Fruit fly (Drosophila melanogaster): ENCODE data around the gene promL.
A peak's percentile ranks its signal among the peaks of the same experiment; 100 is the strongest.

promL gene

DNA sequence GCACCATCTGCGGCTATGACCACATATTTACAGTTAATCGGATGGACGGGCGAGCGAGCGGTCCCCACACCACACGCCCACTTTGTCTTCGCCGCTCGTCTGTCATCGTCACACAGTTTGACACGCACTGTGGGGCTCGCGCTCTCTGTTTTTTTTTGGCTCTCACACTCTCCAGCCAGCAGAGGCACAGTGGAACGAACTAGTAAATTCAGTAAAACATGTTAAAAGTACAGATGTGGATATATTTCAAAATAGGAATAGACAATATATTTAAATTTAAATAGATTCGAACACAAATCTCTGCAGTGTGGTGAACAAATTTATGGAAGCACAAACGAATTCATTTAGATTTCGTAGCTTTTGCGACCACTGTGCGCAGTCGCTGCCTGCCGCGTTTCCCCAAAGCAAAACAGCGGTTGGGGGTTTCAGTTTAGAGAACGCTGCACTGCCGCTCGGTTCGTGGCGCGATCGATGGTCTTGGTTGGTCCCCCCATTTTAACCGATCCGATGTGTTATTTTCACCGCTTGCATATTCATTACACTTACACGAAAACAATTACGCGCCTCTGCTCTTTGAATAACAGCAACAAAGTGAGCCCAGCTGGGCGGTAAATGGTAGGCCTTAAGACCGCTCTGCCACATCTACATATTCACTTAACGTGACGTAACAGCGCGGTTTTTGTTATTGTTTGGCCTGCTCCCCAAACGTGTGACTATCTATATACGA is 46.2 kb downstream of the promL start (continued):
- TF ChIP-seq CG10209 (GFP tag; optimal IDR thresholded peaks at IDR 0.05) (peak; percentile 98), nau (GFP tag; optimal IDR thresholded peaks at IDR 0.05) (peak; percentile 98), CG11695 (GFP tag; IDR thresholded peaks at IDR 0.05) (peak; percentile 99), nmo (GFP tag; optimal IDR thresholded peaks at IDR 0.05) (peak; percentile 98), ATbp (GFP tag; optimal IDR thresholded peaks at IDR 0.05) (peak; percentile 99), Nf-YC (tag; optimal IDR thresholded peaks at IDR 0.05) (peak; percentile 89), CG4404 (GFP tag; IDR thresholded peaks at IDR 0.05) (peak; percentile 95), CG5953 (GFP tag; IDR thresholded peaks at IDR 0.05) (peak; percentile 98), CG12942 (GFP tag; optimal IDR thresholded peaks at IDR 0.05) (peak; percentile 98), pzg (GFP tag; optimal IDR thresholded peaks at IDR 0.05) (peak; percentile 33), CG16815 (GFP tag; optimal IDR thresholded peaks at IDR 0.05) (peak; percentile 97), slbo (GFP tag; IDR thresholded peaks at IDR 0.05) (peak; percentile 99), lbe (GFP tag; optimal IDR thresholded peaks at IDR 0.05) (peak; percentile 98), Oli (tag; optimal IDR thresholded peaks at IDR 0.05) (peak; percentile 99), CG32772 (GFP tag; IDR thresholded peaks at IDR 0.05) (peak; percentile 98), MESR4 (GFP tag; optimal IDR thresholded peaks at IDR 0.05) (peak; percentile 87), CG2678 (tag; optimal IDR thresholded peaks at IDR 0.05) (peak; percentile 99), CG11085 (GFP tag; IDR thresholded peaks at IDR 0.05) (peak; percentile 96), hkb (optimal IDR thresholded peaks at IDR 0.05) (peak; percentile 52), hkb (GFP tag; IDR thresholded peaks at IDR 0.05) (peak; percentile 99), CG16813 (GFP tag; IDR thresholded peaks at IDR 0.05; ENCODE audit: partially characterized antibody) (peak; percentile 66), pum (GFP tag; optimal IDR thresholded peaks at IDR 0.05) (peak; percentile 94), CG10321 (GFP tag; IDR thresholded peaks at IDR 0.05) (peak; percentile 88), CG32532 (GFP tag; IDR thresholded peaks at IDR 0.05) (peak; percentile 99), HmgZ (tag; optimal IDR thresholded peaks at IDR 0.05) (peak; percentile 99), CG2116 (GFP tag; optimal IDR thresholded peaks at IDR 0.05) (peak; percentile 89), gt (GFP tag; IDR thresholded peaks at IDR 0.05) (peak; percentile 94), NFAT (GFP tag; IDR thresholded peaks at IDR 0.05) (peak; percentile 98), tll (GFP tag; optimal IDR thresholded peaks at IDR 0.05) (peak in 1 of 2 experiments; percentile 30), crp (GFP tag; optimal IDR thresholded peaks at IDR 0.05) (peak in 1 of 2 experiments; percentile 73), H15 (GFP tag; IDR thresholded peaks at IDR 0.05) (peak; percentile 98), az2 (GFP tag; optimal IDR thresholded peaks at IDR 0.05) (peak; percentile 99), Bteb2 (GFP tag; optimal IDR thresholded peaks at IDR 0.05) (peak; percentile 96), croc (GFP tag; conservative IDR thresholded peaks at IDR 0.05) (peak; percentile 96), btn (GFP tag; optimal IDR thresholded peaks at IDR 0.05) (peak; percentile 90), CG9609 (GFP tag; optimal IDR thresholded peaks at IDR 0.05) (peak; percentile 95), Xbp1 (GFP tag; optimal IDR thresholded peaks at IDR 0.05) (peak; percentile 99), danr (GFP tag; IDR thresholded peaks at IDR 0.05) (peak; percentile 96), crc (GFP tag; optimal IDR thresholded peaks at IDR 0.05) (peak; percentile 92), pita (GFP tag; optimal IDR thresholded peaks at IDR 0.05) (no peak), nerfin-2 (GFP tag; IDR thresholded peaks at IDR 0.05; ENCODE audit: partially characterized antibody) (peak; percentile 80), CG12219 (GFP tag; optimal IDR thresholded peaks at IDR 0.05) (peak; percentile 98), zen2 (GFP tag; IDR thresholded peaks at IDR 0.05; ENCODE audit: partially characterized antibody) (peak; percentile 55; the same call in 1 of the 3 replicates), CG4617 (GFP tag; optimal IDR thresholded peaks at IDR 0.05; ENCODE audit: borderline replicate concordance) (peak; percentile 97), Rfx (GFP tag; IDR thresholded peaks at IDR 0.05) (peak; percentile 99), wdn (GFP tag; IDR thresholded peaks at IDR 0.05) (peak; percentile 98), org-1 (GFP tag; optimal IDR thresholded peaks at IDR 0.05) (peak; percentile 98), CG1529 (GFP tag; optimal IDR thresholded peaks at IDR 0.05) (peak; percentile 98), CG11560 (tag; IDR thresholded peaks at IDR 0.05) (peak; percentile 92)
